Fruit fly (Drosophila melanogaster): ENCODE data around the gene CG16719.

dm6 chr3L:9733563-9733962, 48.6 kb downstream of the CG16719 start, which contains the start of gene CG6749:
- TF ChIP-seq topi (GFP tag; optimal IDR thresholded peaks at IDR 0.05) (no peak), vri (GFP tag; optimal IDR thresholded peaks at IDR 0.05) (no peak), Blimp-1 (GFP tag; optimal IDR thresholded peaks at IDR 0.05) (no peak), fkh (GFP tag; optimal IDR thresholded peaks at IDR 0.05) (no peak), Met (GFP tag; optimal IDR thresholded peaks at IDR 0.05) (no peak), CG32006 (GFP tag; optimal IDR thresholded peaks at IDR 0.05) (no peak)
